Worm (Caenorhabditis elegans) whole organism, L4 larva: ENCODE data around the gene gst-10.

ENCODE experiments used
- D1046.2 ChIP-seq: fragments of 200-800 bp; sonication (Bioruptor generic); IDR thresholded peaks from 2 replicates; pipeline ENCODE4 v1.3.6; 2022; ENCODE audit warnings: missing genetic modification characterization, missing compliant biosample characterization
- F26F4.8 ChIP-seq: fragments of 200-800 bp; sonication (Bioruptor generic); conservative IDR thresholded peaks from 2 replicates; pipeline ENCODE4 v1.3.6; 2022; ENCODE audit warnings: missing genetic modification characterization, missing compliant biosample characterization
- F37D6.2 ChIP-seq: sonication (generic microtip); optimal IDR thresholded peaks from 2 replicates; lab custom pipeline; 2016; ENCODE audit warnings: mild to moderate bottlenecking, missing genetic modification characterization, missing compliant biosample characterization
- Y105C5A.15 ChIP-seq: fragments of 200-800 bp; sonication (Bioruptor generic); IDR thresholded peaks from 2 replicates; pipeline ENCODE4 v1.3.6; 2022; ENCODE audit warnings: missing genetic modification characterization, missing compliant biosample characterization
- Y5F2A.4 ChIP-seq: fragments of 200-800 bp; sonication (Bioruptor generic); optimal IDR thresholded peaks from 2 replicates; lab custom pipeline; 2018; ENCODE audit warnings: mild to moderate bottlenecking, missing genetic modification characterization, missing compliant biosample characterization
- ZK337.2 ChIP-seq: fragments of 200-800 bp; sonication (Bioruptor generic); IDR thresholded peaks from 2 replicates; pipeline ENCODE4 v1.3.6; 2022; ENCODE audit warnings: missing genetic modification reagents, missing genetic modification characterization, missing compliant biosample characterization
- ZK546.5 ChIP-seq, 2 experiments: sonication (generic microtip); optimal IDR thresholded peaks; 2 replicates each; lab custom pipeline; 2017; ENCODE audit warnings: missing biosample characterization in 2 of 2, missing genetic modification characterization in 2 of 2
- aly-2 ChIP-seq: sonication (generic microtip); optimal IDR thresholded peaks from 2 replicates; lab custom pipeline; 2018; ENCODE audit warnings: missing biosample characterization, missing genetic modification characterization
- ama-1 ChIP-seq: fragments of 150-350 bp; optimal IDR thresholded peaks from 2 replicates; lab custom pipeline; 2014; ENCODE audit warnings: inconsistent platforms, mixed read lengths
- ceh-32 ChIP-seq: sonication (generic microtip); optimal IDR thresholded peaks from 2 replicates; lab custom pipeline; 2016; ENCODE audit warnings: mild to moderate bottlenecking, missing genetic modification characterization, missing compliant biosample characterization; ENCODE audit not compliant: poor library complexity
- ceh-44 ChIP-seq: fragments of 200-800 bp; sonication (Bioruptor generic); IDR thresholded peaks from 2 replicates; pipeline ENCODE4 v1.3.6; 2022; ENCODE audit warnings: missing genetic modification reagents, missing genetic modification characterization, missing compliant biosample characterization
- ceh-62 ChIP-seq: sonication (generic microtip); optimal IDR thresholded peaks from 2 replicates; lab custom pipeline; 2017; ENCODE audit warnings: missing biosample characterization, missing genetic modification characterization
- ceh-82 ChIP-seq: sonication (generic microtip); optimal IDR thresholded peaks from 2 replicates; lab custom pipeline; 2017; ENCODE audit warnings: missing biosample characterization, missing genetic modification characterization
- ces-1 ChIP-seq: fragments of 150-350 bp; sonication (generic microtip); optimal IDR thresholded peaks from 4 replicates; lab custom pipeline; 2014; ENCODE audit warnings: missing biosample characterization, missing genetic modification reagents, missing genetic modification characterization
- daf-16 ChIP-seq, 3 experiments: sonication (generic microtip); optimal IDR thresholded peaks; 2 replicates each; lab custom pipeline; 2016 to 2017; ENCODE audit warnings: missing genetic modification characterization in 3 of 3, missing genetic modification reagents in 3 of 3, mild to moderate bottlenecking in 2 of 3, missing compliant biosample characterization in 2 of 3, missing biosample characterization in 1 of 3, moderate library complexity in 1 of 3
- daf-19 ChIP-seq: fragments of 200-800 bp; sonication (Bioruptor generic); conservative IDR thresholded peaks from 2 replicates; pipeline ENCODE4 v1.3.6; 2022; ENCODE audit warnings: missing genetic modification characterization, missing compliant biosample characterization
- daf-8 ChIP-seq: fragments of 200-800 bp; sonication (Bioruptor generic); IDR thresholded peaks from 2 replicates; pipeline ENCODE4 v1.3.6; 2022; ENCODE audit warnings: missing genetic modification characterization, missing compliant biosample characterization
- dmd-8 ChIP-seq: fragments of 200-800 bp; sonication (Bioruptor generic); IDR thresholded peaks from 2 replicates; pipeline ENCODE4 v1.3.6; 2022; ENCODE audit warnings: missing genetic modification characterization, missing compliant biosample characterization
- duxl-1 ChIP-seq: sonication (generic microtip); optimal IDR thresholded peaks from 2 replicates; lab custom pipeline; 2016; ENCODE audit warnings: mild to moderate bottlenecking, missing genetic modification characterization, moderate library complexity, missing compliant biosample characterization; ENCODE audit not compliant: poor library complexity
- egl-27 ChIP-seq: sonication (generic microtip); optimal IDR thresholded peaks from 3 replicates; lab custom pipeline; 2017; ENCODE audit warnings: missing biosample characterization, missing genetic modification reagents, missing genetic modification characterization
- egl-43 ChIP-seq: fragments of 200-800 bp; sonication (Bioruptor generic); IDR thresholded peaks from 2 replicates; pipeline ENCODE4 v1.3.6; 2022; ENCODE audit warnings: missing genetic modification reagents, missing genetic modification characterization, missing compliant biosample characterization
- gei-8 ChIP-seq: fragments of 200-800 bp; sonication (Bioruptor generic); optimal IDR thresholded peaks from 2 replicates; lab custom pipeline; 2018; ENCODE audit warnings: mild to moderate bottlenecking, missing genetic modification characterization, missing compliant biosample characterization
- hif-1 ChIP-seq, 2 experiments: sonication (generic microtip); optimal IDR thresholded peaks; 2 replicates each; lab custom pipeline; 2016 to 2017; ENCODE audit warnings: missing compliant biosample characterization in 2 of 2, missing genetic modification characterization in 2 of 2, missing genetic modification reagents in 2 of 2, missing genotype in 2 of 2, mild to moderate bottlenecking in 1 of 2
- hlh-11 ChIP-seq: fragments of 200-800 bp; sonication (Bioruptor generic); optimal IDR thresholded peaks from 2 replicates; lab custom pipeline; 2018; ENCODE audit warnings: mild to moderate bottlenecking, missing genetic modification characterization, missing compliant biosample characterization
- hlh-30 ChIP-seq: sonication (generic microtip); optimal IDR thresholded peaks from 2 replicates; lab custom pipeline; 2017; ENCODE audit warnings: antibody characterized with exemption, mild to moderate bottlenecking, missing genetic modification characterization, missing compliant biosample characterization; ENCODE audit not compliant: insufficient read depth
- lim-7 ChIP-seq: fragments of 200-800 bp; sonication (Bioruptor generic); IDR thresholded peaks from 2 replicates; pipeline ENCODE4 v1.3.6; 2022; ENCODE audit warnings: missing genetic modification characterization, missing compliant biosample characterization
- lin-39 ChIP-seq: fragments of 150-350 bp; optimal IDR thresholded peaks from 2 replicates; lab custom pipeline; 2014; ENCODE audit warnings: missing biosample characterization, missing genetic modification reagents, missing genetic modification characterization
- madf-5 ChIP-seq, 2 experiments: fragments of 200-800 bp; sonication (Bioruptor generic); IDR thresholded peaks; 2 replicates each; pipeline ENCODE4 v1.3.6; 2022; ENCODE audit warnings: missing compliant biosample characterization in 2 of 2, missing genetic modification characterization in 2 of 2
- mep-1 ChIP-seq: fragments of 150-350 bp; sonication (generic microtip); optimal IDR thresholded peaks from 3 replicates; lab custom pipeline; 2014; ENCODE audit warnings: missing biosample characterization, missing genetic modification characterization
- mxl-3 ChIP-seq: fragments of 200-800 bp; sonication (Bioruptor generic); optimal IDR thresholded peaks from 2 replicates; lab custom pipeline; 2018; ENCODE audit warnings: mild to moderate bottlenecking, missing genetic modification characterization, missing compliant biosample characterization
- nhr-102 ChIP-seq: sonication (generic microtip); optimal IDR thresholded peaks from 2 replicates; lab custom pipeline; 2016; ENCODE audit warnings: mild to moderate bottlenecking, missing genetic modification characterization, moderate library complexity, missing compliant biosample characterization
- nhr-11 ChIP-seq: fragments of 150-350 bp; optimal IDR thresholded peaks from 2 replicates; lab custom pipeline; 2014; ENCODE audit warnings: missing biosample characterization, missing genetic modification characterization
- nhr-48 ChIP-seq: sonication (generic microtip); optimal IDR thresholded peaks from 2 replicates; lab custom pipeline; 2016; ENCODE audit warnings: mild to moderate bottlenecking, missing genetic modification characterization, missing compliant biosample characterization
- nhr-77 ChIP-seq: fragments of 150-350 bp; optimal IDR thresholded peaks from 2 replicates; lab custom pipeline; 2014; ENCODE audit warnings: missing biosample characterization, missing genetic modification characterization
- pha-4 ChIP-seq, 2 experiments: fragments of 150-350 bp in 1 of 2; fragments of 200-800 bp in 1 of 2; sonication (Bioruptor generic) in 1 of 2; IDR thresholded peaks in 1 of 2; optimal IDR thresholded peaks in 1 of 2; 2 replicates each; pipeline versions ENCODE4 v1.3.6 to Lab custom; 2014 to 2022; ENCODE audit warnings: missing genetic modification characterization in 2 of 2, missing genetic modification reagents in 2 of 2, missing biosample characterization in 1 of 2, missing compliant biosample characterization in 1 of 2
- pqm-1 ChIP-seq: sonication (generic microtip); optimal IDR thresholded peaks from 2 replicates; lab custom pipeline; 2017; ENCODE audit warnings: missing biosample characterization, missing genetic modification characterization
- saeg-2 ChIP-seq: fragments of 200-800 bp; sonication (Bioruptor generic); IDR thresholded peaks from 2 replicates; pipeline ENCODE4 v1.3.6; 2022; ENCODE audit warnings: missing genetic modification reagents, missing genetic modification characterization, missing compliant biosample characterization
- sdz-12 ChIP-seq: fragments of 200-800 bp; sonication (Bioruptor generic); optimal IDR thresholded peaks from 2 replicates; lab custom pipeline; 2018; ENCODE audit warnings: mild to moderate bottlenecking, missing genetic modification characterization, missing compliant biosample characterization
- skn-1 ChIP-seq: fragments of 150-350 bp; optimal IDR thresholded peaks from 2 replicates; lab custom pipeline; 2014; ENCODE audit warnings: missing biosample characterization, missing genetic modification characterization
- snpc-1.2 ChIP-seq: fragments of 200-800 bp; sonication (Bioruptor generic); IDR thresholded peaks from 2 replicates; pipeline ENCODE4 v1.3.6; 2022; ENCODE audit warnings: missing genetic modification reagents, missing genetic modification characterization, missing compliant biosample characterization
- snpc-4 ChIP-seq: fragments of 150-350 bp; optimal IDR thresholded peaks from 2 replicates; lab custom pipeline; 2014; ENCODE audit warnings: missing biosample characterization, missing genetic modification characterization
- spr-3 ChIP-seq: fragments of 200-800 bp; sonication (Bioruptor generic); optimal IDR thresholded peaks from 2 replicates; lab custom pipeline; 2018; ENCODE audit warnings: mild to moderate bottlenecking, missing genetic modification characterization, missing compliant biosample characterization
- tag-97 ChIP-seq: fragments of 200-800 bp; sonication (Bioruptor generic); IDR thresholded peaks from 2 replicates; pipeline ENCODE4 v1.3.6; 2022; ENCODE audit warnings: missing genetic modification characterization, missing compliant biosample characterization
- unc-130 ChIP-seq: sonication (generic microtip); optimal IDR thresholded peaks from 2 replicates; lab custom pipeline; 2016; ENCODE audit warnings: missing genetic modification reagents, missing genetic modification characterization, missing compliant biosample characterization
- unc-39 ChIP-seq: sonication (generic microtip); optimal IDR thresholded peaks from 2 replicates; lab custom pipeline; 2017; ENCODE audit warnings: missing biosample characterization, missing genetic modification characterization
- unc-62 ChIP-seq, 3 experiments: fragments of 150-350 bp in 1 of 3; sonication (generic microtip); optimal IDR thresholded peaks in 2 of 3; peaks in 1 of 3; 1 replicate in 1 of 3; 2 replicates in 2 of 3; lab custom pipeline; 2014 to 2017; ENCODE audit warnings: missing biosample characterization in 3 of 3, missing genetic modification characterization in 3 of 3, missing genetic modification reagents in 3 of 3, missing genotype in 1 of 3
- zag-1 ChIP-seq: fragments of 150-350 bp; optimal IDR thresholded peaks from 2 replicates; lab custom pipeline; 2014; ENCODE audit warnings: missing biosample characterization, missing genetic modification characterization
- zfp-3 ChIP-seq: fragments of 200-800 bp; sonication (Bioruptor generic); conservative IDR thresholded peaks from 2 replicates; pipeline ENCODE4 v1.3.6; 2022; ENCODE audit warnings: missing genetic modification reagents, missing genetic modification characterization, missing compliant biosample characterization
- ztf-11 ChIP-seq: fragments of 150-350 bp; optimal IDR thresholded peaks from 2 replicates; lab custom pipeline; 2014; ENCODE audit warnings: missing biosample characterization, missing genetic modification characterization
- ztf-7 ChIP-seq: fragments of 150-350 bp; optimal IDR thresholded peaks from 2 replicates; lab custom pipeline; 2014; ENCODE audit warnings: missing biosample characterization, missing genetic modification characterization

gst-10 gene

ce11 chrV:2600543-2600942 is 39.1 kb downstream of the gst-10 start (continued):
- TF ChIP-seq tag-97 (GFP tag; lab: Robert Waterston, UW), result 0 out of 2 replicates have a peak, but pooled peaks have one; percentile 59
- no peak for TF ChIP-seq egl-27 (tag; lab: Kevin White, UChicago)
- 0 out of 2 replicates have a peak, but pooled peaks have one; percentile 33 for TF ChIP-seq dmd-8
- no peak for TF ChIP-seq ztf-7
- peak; percentile 82 for TF ChIP-seq F37D6.2 (tag; lab: Kevin White, UChicago)
- no peak for TF ChIP-seq skn-1 (tag; lab: Kevin White, UChicago)
- peak; percentile 63 for TF ChIP-seq snpc-1.2 (GFP tag; lab: Robert Waterston, UW)
- TF ChIP-seq daf-8 (GFP tag; lab: Robert Waterston, UW), result no peak
- peak; percentile 18 for TF ChIP-seq hlh-30 (tag; lab: Kevin White, UChicago)
- no peak for TF ChIP-seq aly-2
- TF ChIP-seq snpc-4 (tag; lab: Kevin White, UChicago), result no peak
- peak; percentile 44 for TF ChIP-seq duxl-1 (tag; lab: Kevin White, UChicago)
- TF ChIP-seq mep-1 (tag; lab: Kevin White, UChicago), result peak; percentile 73
- TF ChIP-seq egl-43 (GFP tag; lab: Robert Waterston, UW), result peak; percentile 86
- TF ChIP-seq hif-1 (tag; optimal IDR thresholded peaks at IDR 0.05; lab: Kevin White, UChicago), result peak in 1 of 2 experiments; percentile 72
- TF ChIP-seq ztf-11 (tag; lab: Kevin White, UChicago), result no peak
- TF ChIP-seq nhr-77 (tag; lab: Kevin White, UChicago), result peak; percentile 44
- no peak for TF ChIP-seq unc-39 (tag; lab: Kevin White, UChicago)
- TF ChIP-seq ces-1 (GFP tag; lab: Kevin White, UChicago), result no peak
- peak; percentile 72 for TF ChIP-seq ZK337.2
- no peak for TF ChIP-seq zag-1 (tag; lab: Kevin White, UChicago)
- peak; percentile 89 for TF ChIP-seq zfp-3 (GFP tag; lab: Robert Waterston, UW)
- no peak for TF ChIP-seq daf-19 (GFP tag; lab: Robert Waterston, UW)
- peak; percentile 50 for TF ChIP-seq unc-130 (GFP tag; lab: Kevin White, UChicago)
- no peak for TF ChIP-seq ceh-44 (GFP tag; lab: Robert Waterston, UW)
- TF ChIP-seq nhr-102 (tag; lab: Kevin White, UChicago), result peak; percentile 77
- no peak for TF ChIP-seq gei-8 (GFP tag; lab: Kevin White, UChicago)
- TF ChIP-seq spr-3 (GFP tag; lab: Kevin White, UChicago), result no peak
- TF ChIP-seq unc-62 (GFP tag; optimal IDR thresholded peaks at IDR 0.05 in 1 of 2; lab: Kevin White, UChicago), result peak in 1 of 2 experiments; percentile 98
- TF ChIP-seq unc-62 (tag; optimal IDR thresholded peaks at IDR 0.05; lab: Kevin White, UChicago), result no peak
- TF ChIP-seq nhr-48, result peak; percentile 40
- no peak for TF ChIP-seq madf-5 (GFP tag; IDR thresholded peaks at IDR 0.05; lab: Robert Waterston, UW)
- TF ChIP-seq sdz-12 (GFP tag; lab: Kevin White, UChicago), result no peak
- no peak for TF ChIP-seq ama-1 (lab: Kevin White, UChicago)
- no peak for TF ChIP-seq F26F4.8 (GFP tag; lab: Robert Waterston, UW)
- peak; percentile 93 for TF ChIP-seq pha-4 (GFP tag; IDR thresholded peaks at IDR 0.05; lab: Robert Waterston, UW)
- TF ChIP-seq pha-4 (tag; optimal IDR thresholded peaks at IDR 0.05; lab: Kevin White, UChicago), result peak; percentile 16
- TF ChIP-seq pqm-1 (tag; lab: Kevin White, UChicago), result no peak
- TF ChIP-seq daf-16 (GFP tag; optimal IDR thresholded peaks at IDR 0.05; lab: Kevin White, UChicago), result no peak
- peak; percentile 42 for TF ChIP-seq daf-16 (tag; optimal IDR thresholded peaks at IDR 0.05; lab: Kevin White, UChicago)
- no peak for TF ChIP-seq ceh-82 (tag; lab: Kevin White, UChicago)
- TF ChIP-seq lim-7 (GFP tag; lab: Robert Waterston, UW), result no peak; the same call in 1 of the 2 replicates
- no peak for TF ChIP-seq lin-39 (tag; lab: Kevin White, UChicago)
- peak; percentile 72 for TF ChIP-seq hlh-11 (tag; lab: Kevin White, UChicago)
- no peak for TF ChIP-seq Y105C5A.15 (GFP tag; lab: Robert Waterston, UW)
- TF ChIP-seq ZK546.5 (tag; optimal IDR thresholded peaks at IDR 0.05; lab: Kevin White, UChicago), result no peak
- no peak for TF ChIP-seq ceh-62 (tag; lab: Kevin White, UChicago)
- no peak for TF ChIP-seq ceh-32 (tag; lab: Kevin White, UChicago)
- peak; percentile 70; the same call in 1 of the 2 replicates for TF ChIP-seq D1046.2
- no peak for TF ChIP-seq Y5F2A.4
- TF ChIP-seq saeg-2, result peak; percentile 79
- TF ChIP-seq nhr-11 (tag; lab: Kevin White, UChicago), result peak; percentile 56
- peak; percentile 8 for TF ChIP-seq mxl-3 (GFP tag; lab: Kevin White, UChicago)
